Fruit fly (Drosophila melanogaster) whole organism: Measurements from ENCODE around the gene LysE.

Experiments used
- CG8478 ChIP-seq: fragments of >200 bp; optimal IDR thresholded peaks from 2 replicates; lab custom pipeline; 2018; ENCODE audit warnings: inconsistent platforms
- Dll ChIP-seq: fragments of >200 bp; optimal IDR thresholded peaks from 2 replicates; lab custom pipeline; 2017
- EcR ChIP-seq, 2 experiments: fragments of >200 bp; optimal IDR thresholded peaks; 2 replicates each; lab custom pipeline; 2017; ENCODE audit warnings: missing biosample characterization in 2 of 2, missing genetic modification characterization in 2 of 2, missing genetic modification reagents in 2 of 2
- pan ChIP-seq: fragments of >200 bp; optimal IDR thresholded peaks from 2 replicates; lab custom pipeline; 2017
- psq ChIP-seq: fragments of >200 bp; optimal IDR thresholded peaks from 2 replicates; lab custom pipeline; 2017
- usp ChIP-seq: fragments of >200 bp; optimal IDR thresholded peaks from 2 replicates; lab custom pipeline; 2017; ENCODE audit warnings: missing biosample characterization, missing genetic modification characterization, mixed read lengths

Gene LysE

DNA sequence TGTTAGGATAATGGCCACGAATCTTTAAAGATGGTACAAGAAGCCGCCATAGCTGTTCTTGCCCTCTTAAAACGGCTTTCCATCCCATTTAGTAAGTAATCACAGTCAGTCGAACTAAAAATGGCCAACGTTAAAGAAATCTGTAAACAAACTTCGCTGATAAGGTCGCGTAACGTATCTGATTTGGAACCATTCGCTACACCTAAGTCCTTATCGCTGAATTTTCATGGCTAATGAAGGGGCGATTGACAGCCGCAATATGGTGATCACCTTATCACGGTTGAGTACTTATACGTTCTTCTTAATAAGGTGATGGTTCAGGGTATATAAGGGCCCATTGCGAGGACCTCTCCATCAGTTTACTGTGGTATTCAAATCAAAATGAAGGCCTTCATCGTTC is at the start of gene LysE:
LysE (plus strand) TSS at position 257 of the 400 bp plus-strand sequence.
- TF ChIP-seq psq (lab: Kevin White, UChicago): no peak

DNA sequence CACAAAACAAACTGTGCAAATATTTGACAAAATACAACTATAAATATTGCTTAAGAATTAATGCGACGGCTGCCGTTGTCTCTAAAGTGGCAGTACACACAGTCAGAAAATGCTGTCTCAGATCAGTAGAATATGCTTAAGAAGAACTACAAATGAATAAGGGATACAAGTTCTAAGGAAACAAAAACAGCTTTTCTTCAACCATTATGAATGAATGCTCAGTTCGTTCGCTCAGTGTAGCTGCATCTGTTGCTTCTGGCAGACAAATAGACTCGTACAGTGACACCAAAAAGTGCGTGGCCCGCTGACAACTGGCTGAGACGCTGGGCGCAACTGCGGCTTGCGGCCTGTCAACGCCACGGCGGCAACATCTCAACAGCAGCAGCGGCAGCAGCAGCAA is 46.8 kb upstream of the LysE start:
- TF ChIP-seq Dll (lab: Kevin White, UChicago) (no peak), EcR (GFP tag; optimal IDR thresholded peaks at IDR 0.05; lab: Kevin White, UChicago) (no peak), usp (GFP tag; lab: Kevin White, UChicago) (no peak), CG8478 (no peak), psq (lab: Kevin White, UChicago) (no peak), pan (lab: Kevin White, UChicago) (no peak)

dm6 chr3L:1166266-1166665 is 46.4 kb upstream of the LysE start:
- TF ChIP-seq psq (lab: Kevin White, UChicago) (no peak), EcR (GFP tag; optimal IDR thresholded peaks at IDR 0.05; lab: Kevin White, UChicago) (no peak), usp (GFP tag; lab: Kevin White, UChicago) (no peak), CG8478 (no peak), pan (lab: Kevin White, UChicago) (no peak), Dll (lab: Kevin White, UChicago) (no peak)

DNA sequence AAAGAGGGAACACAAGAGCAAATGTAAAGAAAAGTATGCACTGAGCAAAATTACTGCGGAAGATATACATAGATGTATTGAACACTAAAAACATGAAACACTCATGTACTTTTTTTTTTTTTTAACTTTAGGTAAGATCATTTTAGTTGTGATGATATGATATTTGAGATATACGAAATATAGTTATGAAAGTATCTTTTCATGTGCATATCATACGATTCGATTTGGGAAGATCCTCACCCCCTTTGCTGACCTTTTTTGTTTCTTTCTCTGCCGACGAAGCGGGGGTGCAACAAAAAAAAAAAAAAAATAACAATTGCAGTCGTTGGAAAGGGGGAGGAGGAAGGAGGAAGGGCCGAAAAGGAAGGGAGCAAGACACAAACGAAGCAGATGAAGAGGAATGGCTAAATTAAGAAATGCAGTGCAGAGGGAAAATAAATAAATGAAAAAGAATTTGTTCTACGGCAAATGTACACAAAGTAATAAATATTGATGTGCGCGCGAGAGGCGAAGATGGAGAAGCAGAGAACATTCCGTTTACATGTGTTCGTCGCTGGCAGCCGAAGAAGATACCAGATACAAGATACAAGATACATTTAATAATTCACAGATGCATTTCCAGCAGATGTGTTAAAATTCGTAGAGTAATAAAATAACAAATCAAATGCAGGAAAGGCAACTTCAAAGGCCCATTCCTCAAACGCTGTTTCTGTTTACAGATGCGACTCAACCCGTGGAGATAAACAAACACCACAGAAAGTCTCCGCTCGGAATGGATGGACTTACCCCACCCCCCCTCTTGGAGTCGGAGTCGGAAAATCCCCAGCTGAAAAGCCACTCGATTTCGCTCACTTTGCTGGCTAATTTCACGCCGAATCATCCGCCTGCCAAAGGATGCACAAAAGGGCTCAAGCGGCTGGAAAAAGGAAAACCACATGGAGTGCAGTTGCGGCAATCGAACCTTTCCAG is 45.4 kb upstream of the LysE start:
- no peak for TF ChIP-seq EcR (GFP tag; optimal IDR thresholded peaks at IDR 0.05; lab: Kevin White, UChicago)
- TF ChIP-seq Dll (lab: Kevin White, UChicago): no peak
- no peak for TF ChIP-seq pan (lab: Kevin White, UChicago)
- TF ChIP-seq CG8478: no peak
- no peak for TF ChIP-seq usp (GFP tag; lab: Kevin White, UChicago)
- TF ChIP-seq psq (lab: Kevin White, UChicago): no peak

dm6 chr3L:1168445-1168844 is 44.2 kb upstream of the LysE start:
- TF ChIP-seq pan (lab: Kevin White, UChicago) (no peak), psq (lab: Kevin White, UChicago) (no peak), EcR (GFP tag; optimal IDR thresholded peaks at IDR 0.05; lab: Kevin White, UChicago) (no peak), CG8478 (no peak), Dll (lab: Kevin White, UChicago) (no peak), usp (GFP tag; lab: Kevin White, UChicago) (no peak)

- TF ChIP-seq psq (lab: Kevin White, UChicago): no peak
- TF ChIP-seq usp (GFP tag; lab: Kevin White, UChicago): no peak
- TF ChIP-seq EcR (GFP tag; optimal IDR thresholded peaks at IDR 0.05; lab: Kevin White, UChicago): no peak
Measured at dm6 chr3L:1169617-1170016, 43.0 kb upstream of the LysE start.

- TF ChIP-seq usp (GFP tag; lab: Kevin White, UChicago) (no peak), psq (lab: Kevin White, UChicago) (no peak), Dll (lab: Kevin White, UChicago) (no peak), pan (lab: Kevin White, UChicago) (no peak), EcR (GFP tag; optimal IDR thresholded peaks at IDR 0.05; lab: Kevin White, UChicago) (no peak), CG8478 (no peak)
Measured at dm6 chr3L:1170611-1171010, 42.0 kb upstream of the LysE start.

DNA sequence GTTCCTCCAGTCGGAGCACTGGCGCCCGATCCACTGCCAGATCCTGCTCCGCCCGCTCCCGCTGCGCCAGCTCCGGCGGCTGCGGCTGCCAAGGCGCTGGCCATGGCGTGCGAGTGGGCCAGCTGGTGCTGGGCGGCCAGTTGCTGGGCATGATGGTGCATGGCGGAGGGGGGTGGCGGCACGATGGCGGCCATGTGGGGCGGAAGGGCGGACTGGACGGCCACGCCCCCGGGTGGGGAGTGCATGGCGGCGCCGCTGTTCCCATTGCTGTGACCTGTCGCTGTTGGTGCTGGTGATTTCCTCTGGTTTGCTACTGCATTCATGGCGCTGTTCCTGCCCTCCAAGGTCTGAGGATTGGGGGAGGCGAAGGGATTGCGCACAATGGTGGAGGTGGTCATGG is 39.8 kb upstream of the LysE start:
- TF ChIP-seq Dll (lab: Kevin White, UChicago) (no peak), EcR (GFP tag; optimal IDR thresholded peaks at IDR 0.05; lab: Kevin White, UChicago) (no peak), usp (GFP tag; lab: Kevin White, UChicago) (no peak), pan (lab: Kevin White, UChicago) (no peak), CG8478 (no peak), psq (lab: Kevin White, UChicago) (no peak)

dm6 chr3L:1176515-1176914 is 36.1 kb upstream of the LysE start:
- TF ChIP-seq CG8478 (no peak), usp (GFP tag; lab: Kevin White, UChicago) (no peak), pan (lab: Kevin White, UChicago) (no peak), Dll (lab: Kevin White, UChicago) (no peak), EcR (GFP tag; optimal IDR thresholded peaks at IDR 0.05; lab: Kevin White, UChicago) (no peak), psq (lab: Kevin White, UChicago) (no peak)

- TF ChIP-seq Dll (lab: Kevin White, UChicago) (peak; percentile 47), psq (lab: Kevin White, UChicago) (no peak), CG8478 (no peak), usp (GFP tag; lab: Kevin White, UChicago) (no peak)
Measured at dm6 chr3L:1177085-1177484, 35.5 kb upstream of the LysE start, which contains the start of gene bab2. bab2 (minus strand) TSS chr3L:1177276.

DNA sequence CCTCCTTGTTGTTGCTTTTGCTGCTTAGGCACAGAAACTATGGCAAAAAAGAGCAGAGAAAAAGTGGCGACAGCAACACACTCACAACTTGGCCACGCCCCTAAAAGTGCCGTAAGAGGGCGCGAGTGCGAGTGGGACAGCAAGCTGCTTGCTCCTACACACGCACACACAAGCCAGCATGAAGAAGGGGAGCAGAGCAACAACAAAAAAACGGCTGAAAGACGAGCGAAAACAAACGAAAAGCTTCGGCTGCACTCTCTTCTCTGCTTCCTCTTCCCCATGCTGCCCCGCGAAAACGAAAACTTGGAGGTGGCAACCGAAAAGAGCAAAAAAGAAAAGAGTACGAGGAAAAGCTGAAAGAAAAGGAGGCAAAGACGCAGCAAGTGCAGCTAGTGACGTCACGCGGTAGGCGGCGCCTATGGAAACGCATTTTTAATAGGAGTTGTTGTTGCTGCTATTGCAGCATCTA is 34.5 kb upstream of the LysE start:
- TF ChIP-seq EcR (GFP tag; optimal IDR thresholded peaks at IDR 0.05; lab: Kevin White, UChicago): no peak
- no peak for TF ChIP-seq usp (GFP tag; lab: Kevin White, UChicago)
- TF ChIP-seq pan (lab: Kevin White, UChicago): no peak
- TF ChIP-seq CG8478: peak; percentile 75
- peak; percentile 83 for TF ChIP-seq Dll (lab: Kevin White, UChicago)
- no peak for TF ChIP-seq psq (lab: Kevin White, UChicago)

dm6 chr3L:1183467-1183866 is 29.2 kb upstream of the LysE start:
- TF ChIP-seq pan (lab: Kevin White, UChicago) (no peak), usp (GFP tag; lab: Kevin White, UChicago) (no peak), Dll (lab: Kevin White, UChicago) (no peak), psq (lab: Kevin White, UChicago) (no peak), CG8478 (no peak), EcR (GFP tag; optimal IDR thresholded peaks at IDR 0.05; lab: Kevin White, UChicago) (no peak)
